Fruit fly (Drosophila melanogaster) whole organism, pupa: ENCODE results near the gene Cpr64Ac.

Experiments
- CG10348 ChIP-seq: fragments of 200-800 bp; sonication (Bioruptor generic); IDR thresholded peaks from 2 replicates; pipeline ENCODE4 v1.3.6; 2022; ENCODE audit warnings: missing biosample characterization, missing genetic modification characterization
- CG12605 ChIP-seq: fragments of 200-800 bp; sonication (Bioruptor generic); IDR thresholded peaks from 2 replicates; pipeline ENCODE4 v1.3.6; 2022; ENCODE audit warnings: missing biosample characterization, missing genetic modification characterization
- CG13204 ChIP-seq: fragments of 200-800 bp; sonication (Bioruptor generic); optimal IDR thresholded peaks from 2 replicates; lab custom pipeline; 2018; ENCODE audit warnings: missing biosample characterization, mild to moderate bottlenecking, missing genetic modification characterization, moderate library complexity
- CG14655 ChIP-seq: fragments of 200-800 bp; sonication (Bioruptor generic); optimal IDR thresholded peaks from 3 replicates; lab custom pipeline; 2017; ENCODE audit warnings: mild to moderate bottlenecking, missing biosample characterization, missing genetic modification reagents, missing genetic modification characterization
- CG15710 ChIP-seq: fragments of 200-800 bp; sonication (Bioruptor generic); optimal IDR thresholded peaks from 2 replicates; lab custom pipeline; 2018; ENCODE audit warnings: missing biosample characterization, mild to moderate bottlenecking, missing genetic modification characterization, moderate library complexity
- CG17806 ChIP-seq: fragments of 200-800 bp; sonication (Bioruptor generic); optimal IDR thresholded peaks from 2 replicates; lab custom pipeline; 2018; ENCODE audit warnings: missing biosample characterization, mild to moderate bottlenecking, missing genetic modification characterization, moderate library complexity
- CG32121 ChIP-seq: fragments of 200-800 bp; sonication (Bioruptor generic); IDR thresholded peaks from 2 replicates; pipeline ENCODE4 v1.3.6; 2022; ENCODE audit warnings: missing biosample characterization, missing genetic modification characterization
- CG34367 ChIP-seq: fragments of 200-800 bp; sonication (Bioruptor generic); optimal IDR thresholded peaks from 2 replicates; lab custom pipeline; 2018; ENCODE audit warnings: missing biosample characterization, mild to moderate bottlenecking, missing genetic modification characterization
- CG4496 ChIP-seq: fragments of 200-800 bp; sonication (Bioruptor generic); IDR thresholded peaks from 3 replicates; pipeline ENCODE4 v1.3.6; 2022; ENCODE audit warnings: missing biosample characterization, missing genetic modification characterization
- CG8159 ChIP-seq: fragments of 200-800 bp; sonication (Bioruptor generic); optimal IDR thresholded peaks from 3 replicates; lab custom pipeline; 2018; ENCODE audit warnings: missing biosample characterization, mild to moderate bottlenecking, missing genetic modification characterization, moderate library complexity
- CG8301 ChIP-seq: fragments of 200-800 bp; sonication (Bioruptor generic); optimal IDR thresholded peaks from 2 replicates; lab custom pipeline; 2018; ENCODE audit warnings: missing biosample characterization, mild to moderate bottlenecking, missing genetic modification characterization
- CG9948 ChIP-seq: fragments of 200-800 bp; sonication (Bioruptor generic); optimal IDR thresholded peaks from 2 replicates; lab custom pipeline; 2018; ENCODE audit warnings: missing biosample characterization, mild to moderate bottlenecking, missing genetic modification characterization, moderate library complexity
- D1 ChIP-seq: fragments of 200-800 bp; sonication (Bioruptor generic); optimal IDR thresholded peaks from 2 replicates; lab custom pipeline; 2018; ENCODE audit warnings: missing biosample characterization, mild to moderate bottlenecking, missing genetic modification characterization, moderate library complexity
- EcR ChIP-seq: fragments of 200-800 bp; sonication (Bioruptor generic); optimal IDR thresholded peaks from 3 replicates; lab custom pipeline; 2019; ENCODE audit warnings: missing biosample characterization, missing genetic modification characterization, mild to moderate bottlenecking, moderate library complexity, missing genetic modification reagents
- Ets98B ChIP-seq: fragments of 200-800 bp; sonication (Bioruptor generic); IDR thresholded peaks from 2 replicates; pipeline ENCODE4 v1.3.6; 2022; ENCODE audit warnings: missing biosample characterization, missing genetic modification characterization
- Pif1A ChIP-seq: fragments of 200-800 bp; sonication (Bioruptor generic); optimal IDR thresholded peaks from 3 replicates; lab custom pipeline; 2016; ENCODE audit warnings: missing biosample characterization, missing genetic modification characterization
- Pif1B ChIP-seq: fragments of 200-800 bp; sonication (Bioruptor generic); optimal IDR thresholded peaks from 3 replicates; lab custom pipeline; 2016; ENCODE audit warnings: missing biosample characterization, missing genetic modification characterization
- Snoo ChIP-seq: fragments of 200-800 bp; sonication (Bioruptor generic); optimal IDR thresholded peaks from 3 replicates; lab custom pipeline; 2017; ENCODE audit warnings: missing biosample characterization, mild to moderate bottlenecking, missing genetic modification characterization, inconsistent platforms
- fd96Ca ChIP-seq: fragments of 200-800 bp; sonication (Bioruptor generic); IDR thresholded peaks from 3 replicates; pipeline ENCODE4 v1.3.6; 2022; ENCODE audit warnings: missing biosample characterization, missing genetic modification characterization
- gl ChIP-seq: fragments of 200-800 bp; sonication (Bioruptor generic); optimal IDR thresholded peaks from 2 replicates; lab custom pipeline; 2018; ENCODE audit warnings: missing biosample characterization, mild to moderate bottlenecking, missing genetic modification characterization
- rn ChIP-seq: fragments of 200-800 bp; sonication (Bioruptor generic); IDR thresholded peaks from 2 replicates; pipeline ENCODE4 v1.3.6; 2022; ENCODE audit warnings: missing biosample characterization, missing genetic modification characterization

Gene Cpr64Ac

DNA sequence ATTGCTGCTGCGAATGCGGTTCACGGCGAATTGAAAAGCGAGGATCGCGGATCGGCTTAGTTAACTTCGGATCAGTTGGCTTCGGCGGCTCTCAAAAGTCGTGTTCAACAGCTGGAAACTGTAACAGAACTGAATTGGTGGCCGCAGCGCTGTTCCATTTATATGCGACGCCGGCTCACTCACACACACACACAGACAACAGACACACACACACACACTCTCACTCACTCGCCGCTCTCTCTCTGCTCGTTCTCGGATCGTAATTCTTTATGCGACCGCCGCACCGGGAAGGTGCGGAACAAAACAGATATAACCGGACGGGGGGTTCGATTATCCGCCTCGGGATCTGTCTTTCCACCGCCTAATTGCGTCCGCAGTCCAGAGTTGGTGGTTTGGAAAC lies 14.4 kb upstream of the Cpr64Ac start, which contains the start of gene CG46460:
Gene CG46460, minus strand, starts transcription at position 139 of the 400 bp plus-strand sequence.
- TF ChIP-seq CG13204 (GFP tag; lab: Kevin White, UChicago) (peak; percentile 64), CG14655 (peak; percentile 8), Snoo (tag; lab: Kevin White, UChicago) (no peak), CG34367 (tag; lab: Kevin White, UChicago) (no peak), CG9948 (no peak), EcR (peak; percentile 67), CG32121 (GFP tag; lab: Robert Waterston, UW) (peak; percentile 31; the same call in 1 of the 2 replicates), D1 (no peak), rn (GFP tag; lab: Robert Waterston, UW) (no peak), Pif1B (GFP tag; lab: Kevin White, UChicago) (no peak), CG8159 (peak; percentile 42), gl (tag; lab: Kevin White, UChicago) (no peak), fd96Ca (GFP tag; lab: Robert Waterston, UW) (no peak; the same call in 2 of the 3 replicates), CG4496 (GFP tag; lab: Robert Waterston, UW) (peak; percentile 42; the same call in 1 of the 3 replicates), CG10348 (GFP tag; lab: Robert Waterston, UW) (no peak), CG8301 (no peak), CG15710 (tag; lab: Kevin White, UChicago) (peak; percentile 31), Pif1A (GFP tag; lab: Kevin White, UChicago) (no peak), CG12605 (GFP tag; lab: Robert Waterston, UW) (peak; percentile 43; the same call in 1 of the 2 replicates), CG17806 (tag; lab: Kevin White, UChicago) (no peak), Ets98B (GFP tag; lab: Robert Waterston, UW) (peak; percentile 49; the same call in 1 of the 2 replicates)

DNA sequence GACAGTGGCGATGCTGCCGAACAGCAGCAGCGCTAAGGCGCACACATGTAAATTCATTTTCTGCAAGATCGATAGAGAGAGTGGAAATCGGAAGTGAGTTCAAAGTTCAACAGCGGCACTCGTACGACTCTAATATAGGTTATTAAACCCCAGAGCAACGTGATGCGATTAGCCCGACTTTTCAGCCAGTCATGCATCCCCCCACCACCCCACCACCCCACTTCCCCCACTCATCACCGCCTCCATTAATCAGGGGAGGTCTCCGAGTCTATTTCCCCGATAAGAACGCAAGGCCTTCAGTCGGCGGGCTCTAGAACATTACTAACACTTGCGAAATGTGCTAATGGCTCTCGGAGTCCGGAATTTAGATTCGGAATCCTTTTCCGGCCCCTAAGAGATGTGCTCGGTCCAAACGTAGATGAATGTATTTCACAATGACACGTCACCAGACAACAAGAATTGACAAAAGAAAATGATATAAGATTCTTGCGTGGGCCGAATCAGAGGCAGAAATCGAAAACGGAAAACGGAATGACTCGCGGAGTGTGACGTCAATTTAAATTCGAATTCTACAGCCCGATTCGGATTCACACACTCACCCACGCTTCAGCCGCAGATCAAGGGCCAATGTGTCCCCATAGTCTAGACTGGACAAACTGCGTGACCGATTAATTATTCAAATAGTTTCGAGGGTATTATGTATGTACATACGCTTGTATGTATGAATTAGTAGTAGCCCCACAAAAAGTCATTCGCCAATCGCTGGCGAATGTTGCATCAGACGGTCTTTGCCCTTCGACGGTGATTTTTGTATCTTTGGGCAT lies 13.1 kb upstream of the Cpr64Ac start:
- no peak for TF ChIP-seq CG34367 (tag; lab: Kevin White, UChicago)
- peak; percentile 18 for TF ChIP-seq CG8301
- 0 out of 3 replicates have a peak, but pooled peaks have one; percentile 36 for TF ChIP-seq fd96Ca (GFP tag; lab: Robert Waterston, UW)
- TF ChIP-seq CG12605 (GFP tag; lab: Robert Waterston, UW), result no peak; the same call in 1 of the 2 replicates
- no peak for TF ChIP-seq D1
- TF ChIP-seq EcR, result peak; percentile 40
- no peak for TF ChIP-seq CG32121 (GFP tag; lab: Robert Waterston, UW)
- peak; percentile 30; the same call in 1 of the 2 replicates for TF ChIP-seq Ets98B (GFP tag; lab: Robert Waterston, UW)
- peak; percentile 20 for TF ChIP-seq CG14655
- TF ChIP-seq gl (tag; lab: Kevin White, UChicago), result peak; percentile 8
- no peak for TF ChIP-seq Pif1B (GFP tag; lab: Kevin White, UChicago)

DNA sequence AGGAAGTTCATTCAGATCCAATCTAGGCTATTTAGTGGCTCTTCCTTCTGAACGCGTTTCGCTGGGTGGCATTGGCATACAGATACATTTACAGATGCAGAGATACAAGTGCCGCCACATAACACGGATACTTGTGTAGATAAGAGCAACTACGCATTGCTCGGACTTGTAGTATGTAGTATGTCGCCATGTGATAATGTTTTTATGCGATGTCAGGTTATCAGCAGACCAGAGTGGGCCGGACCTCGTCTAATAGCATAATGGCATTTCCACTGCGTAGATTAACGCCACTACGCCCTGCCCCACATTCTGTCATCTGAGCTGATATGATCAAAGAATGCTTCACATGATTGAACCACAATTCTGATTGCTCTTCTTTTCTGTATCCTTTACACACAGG lies 9.1 kb upstream of the Cpr64Ac start:
- TF ChIP-seq CG32121 (GFP tag; lab: Robert Waterston, UW) (no peak), CG8159 (no peak), CG17806 (tag; lab: Kevin White, UChicago) (no peak), gl (tag; lab: Kevin White, UChicago) (no peak), CG34367 (tag; lab: Kevin White, UChicago) (no peak), CG8301 (no peak), CG13204 (GFP tag; lab: Kevin White, UChicago) (no peak), Snoo (tag; lab: Kevin White, UChicago) (no peak), Pif1A (GFP tag; lab: Kevin White, UChicago) (no peak), rn (GFP tag; lab: Robert Waterston, UW) (no peak), Pif1B (GFP tag; lab: Kevin White, UChicago) (no peak), Ets98B (GFP tag; lab: Robert Waterston, UW) (no peak), CG12605 (GFP tag; lab: Robert Waterston, UW) (no peak), CG9948 (no peak)

dm6 chr3L:4221226-4221770 lies 8.6 kb upstream of the Cpr64Ac start:
- TF ChIP-seq CG13204 (GFP tag; lab: Kevin White, UChicago) (peak; percentile 46), CG4496 (GFP tag; lab: Robert Waterston, UW) (peak; percentile 37; the same call in 1 of the 3 replicates), Ets98B (GFP tag; lab: Robert Waterston, UW) (peak; percentile 64), CG32121 (GFP tag; lab: Robert Waterston, UW) (peak; percentile 55; the same call in 1 of the 2 replicates), CG8159 (peak; percentile 16), Snoo (tag; lab: Kevin White, UChicago) (no peak), EcR (peak; percentile 74), D1 (no peak)

DNA sequence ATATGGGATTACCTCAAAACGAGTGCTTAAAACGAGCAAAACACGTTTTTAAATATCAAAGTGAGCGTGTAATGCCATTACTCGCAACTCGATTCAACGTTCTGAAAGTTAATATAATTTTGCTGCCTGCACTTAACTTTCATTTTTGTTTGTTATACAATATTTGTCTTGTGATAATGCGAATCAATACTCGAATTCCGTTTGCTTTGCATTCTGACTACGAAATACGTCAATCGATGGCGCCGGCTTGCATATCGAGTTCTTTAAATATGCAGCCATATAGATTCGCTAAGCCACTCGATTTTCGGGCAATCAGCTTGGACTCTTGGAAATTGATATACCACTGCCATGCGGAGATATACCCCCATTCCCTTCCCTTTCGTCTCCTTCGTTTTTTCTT lies 8.0 kb upstream of the Cpr64Ac start:
- TF ChIP-seq Pif1B (GFP tag; lab: Kevin White, UChicago), result no peak
- TF ChIP-seq Pif1A (GFP tag; lab: Kevin White, UChicago), result no peak
- no peak for TF ChIP-seq CG15710 (tag; lab: Kevin White, UChicago)
- TF ChIP-seq CG32121 (GFP tag; lab: Robert Waterston, UW), result no peak
- no peak for TF ChIP-seq CG13204 (GFP tag; lab: Kevin White, UChicago)
- TF ChIP-seq CG10348 (GFP tag; lab: Robert Waterston, UW), result no peak
- TF ChIP-seq fd96Ca (GFP tag; lab: Robert Waterston, UW), result no peak
- TF ChIP-seq CG8301, result no peak
- TF ChIP-seq D1, result no peak
- TF ChIP-seq CG14655, result no peak
- no peak for TF ChIP-seq EcR
